Fruit fly (Drosophila melanogaster) whole organism, embryonic: Measurements from ENCODE around the gene CG33791.
A peak's percentile ranks its signal among the peaks of the same experiment; 100 is the strongest.

Experiments
- Abd-B ChIP-seq: fragments of 200-800 bp; sonication (Bioruptor generic); optimal IDR thresholded peaks from 2 replicates; lab custom pipeline; 2018; ENCODE audit warnings: missing biosample characterization, mild to moderate bottlenecking, missing genetic modification characterization, moderate library complexity
- Atf3 ChIP-seq: fragments of 200-800 bp; sonication (Bioruptor generic); optimal IDR thresholded peaks from 3 replicates; lab custom pipeline; 2016; ENCODE audit warnings: missing biosample characterization, missing genetic modification characterization
- B-H2 ChIP-seq: fragments of 200-800 bp; sonication (Bioruptor generic); optimal IDR thresholded peaks from 2 replicates; lab custom pipeline; 2018; ENCODE audit warnings: missing biosample characterization, mild to moderate bottlenecking, missing genetic modification characterization
- CG10366 ChIP-seq: fragments of 200-800 bp; sonication (Bioruptor generic); IDR thresholded peaks from 2 replicates; pipeline ENCODE4 v1.3.6; 2022; ENCODE audit warnings: missing biosample characterization, missing genetic modification characterization
- CG10431 ChIP-seq: fragments of 200-800 bp; sonication (Bioruptor generic); optimal IDR thresholded peaks from 3 replicates; lab custom pipeline; 2018; ENCODE audit warnings: missing biosample characterization, mild to moderate bottlenecking, missing genetic modification characterization
- CG10565 ChIP-seq: fragments of 200-800 bp; sonication (Bioruptor generic); optimal IDR thresholded peaks from 3 replicates; lab custom pipeline; 2016; ENCODE audit warnings: missing biosample characterization, mild to moderate bottlenecking, missing genetic modification characterization
- CG11085 ChIP-seq: fragments of 200-800 bp; sonication (Bioruptor generic); IDR thresholded peaks from 2 replicates; pipeline ENCODE4 v1.3.6; 2022; ENCODE audit warnings: missing biosample characterization, missing genetic modification characterization
- CG11560 ChIP-seq: fragments of 200-800 bp; sonication (Bioruptor generic); IDR thresholded peaks from 3 replicates; pipeline ENCODE4 v1.3.6; 2022; ENCODE audit warnings: missing biosample characterization, missing genetic modification characterization
- CG12391 ChIP-seq: fragments of 200-800 bp; sonication (Bioruptor generic); optimal IDR thresholded peaks from 3 replicates; lab custom pipeline; 2018; ENCODE audit warnings: missing biosample characterization, mild to moderate bottlenecking, missing genetic modification characterization, moderate library complexity
- CG14050 ChIP-seq: fragments of 200-800 bp; sonication (Bioruptor generic); IDR thresholded peaks from 3 replicates; pipeline ENCODE4 v1.3.6; 2022; ENCODE audit warnings: missing biosample characterization, missing genetic modification characterization
- CG14441 ChIP-seq: fragments of 200-800 bp; sonication (Bioruptor generic); IDR thresholded peaks from 2 replicates; pipeline ENCODE4 v1.3.6; 2022; ENCODE audit warnings: missing biosample characterization, missing genetic modification characterization
- CG14860 ChIP-seq: fragments of 200-800 bp; sonication (Bioruptor generic); IDR thresholded peaks from 3 replicates; pipeline ENCODE4 v1.3.6; 2022; ENCODE audit warnings: missing biosample characterization, missing genetic modification characterization; ENCODE audit not compliant: partially characterized antibody
- CG1603 ChIP-seq: fragments of 200-800 bp; sonication (Bioruptor generic); optimal IDR thresholded peaks from 2 replicates; lab custom pipeline; 2019; ENCODE audit warnings: missing biosample characterization, mild to moderate bottlenecking, missing genetic modification characterization, moderate library complexity
- CG16863 ChIP-seq: fragments of 200-800 bp; sonication (Bioruptor generic); optimal IDR thresholded peaks from 3 replicates; lab custom pipeline; 2016; ENCODE audit warnings: missing biosample characterization, missing genetic modification characterization
- CG17328 ChIP-seq: fragments of 200-800 bp; sonication (Bioruptor generic); IDR thresholded peaks from 2 replicates; pipeline ENCODE4 v1.3.6; 2022; ENCODE audit warnings: missing biosample characterization, missing genetic modification characterization
- CG17829 ChIP-seq: fragments of 200-800 bp; optimal IDR thresholded peaks from 2 replicates; lab custom pipeline; 2019; ENCODE audit warnings: missing biosample characterization, mild to moderate bottlenecking, missing genetic modification characterization, moderate library complexity
- CG2129 ChIP-seq: fragments of 200-800 bp; sonication (Bioruptor generic); IDR thresholded peaks from 2 replicates; pipeline ENCODE4 v1.3.6; 2022; ENCODE audit warnings: missing biosample characterization, missing genetic modification characterization; ENCODE audit not compliant: partially characterized antibody
- CG31388 ChIP-seq: fragments of 200-800 bp; sonication (Bioruptor generic); optimal IDR thresholded peaks from 2 replicates; lab custom pipeline; 2016; ENCODE audit warnings: missing biosample characterization, missing genetic modification characterization
- CG34376 ChIP-seq: fragments of 200-800 bp; sonication (Bioruptor generic); optimal IDR thresholded peaks from 2 replicates; lab custom pipeline; 2018; ENCODE audit warnings: missing biosample characterization, mild to moderate bottlenecking, missing genetic modification characterization
- CG4360 ChIP-seq: fragments of 200-800 bp; sonication (Bioruptor generic); IDR thresholded peaks from 2 replicates; pipeline ENCODE4 v1.3.6; 2022; ENCODE audit warnings: missing biosample characterization, missing genetic modification characterization
- CG4404 ChIP-seq: fragments of 200-800 bp; sonication (Bioruptor generic); IDR thresholded peaks from 2 replicates; pipeline ENCODE4 v1.3.6; 2022; ENCODE audit warnings: missing biosample characterization, missing genetic modification characterization
- CG7271 ChIP-seq: fragments of 200-800 bp; sonication (Bioruptor generic); optimal IDR thresholded peaks from 2 replicates; lab custom pipeline; 2018; ENCODE audit warnings: missing biosample characterization, mild to moderate bottlenecking, missing genetic modification characterization, moderate library complexity
- CG7556 ChIP-seq: fragments of 200-800 bp; sonication (Bioruptor generic); optimal IDR thresholded peaks from 2 replicates; lab custom pipeline; 2017; ENCODE audit warnings: missing biosample characterization, mild to moderate bottlenecking, missing genetic modification characterization
- CG8478 ChIP-seq: fragments of >200 bp; optimal IDR thresholded peaks from 2 replicates; lab custom pipeline; 2018
- Dip3 ChIP-seq: fragments of 200-800 bp; sonication (Bioruptor generic); optimal IDR thresholded peaks from 3 replicates; lab custom pipeline; 2016; ENCODE audit warnings: missing biosample characterization, missing genetic modification characterization
- Fer1 ChIP-seq: fragments of 200-800 bp; sonication (Bioruptor generic); optimal IDR thresholded peaks from 2 replicates; lab custom pipeline; 2017; ENCODE audit warnings: missing biosample characterization, mild to moderate bottlenecking, missing genetic modification characterization
- HHEX ChIP-seq: fragments of 200-800 bp; sonication (Bioruptor generic); optimal IDR thresholded peaks from 3 replicates; lab custom pipeline; 2017; ENCODE audit warnings: missing biosample characterization, mild to moderate bottlenecking, missing genetic modification characterization, missing genetic modification reagents
- HLHmδ ChIP-seq: fragments of 200-800 bp; sonication (Bioruptor generic); optimal IDR thresholded peaks from 2 replicates; lab custom pipeline; 2018; ENCODE audit warnings: missing biosample characterization, mild to moderate bottlenecking, missing genetic modification characterization, moderate library complexity
- HmgZ ChIP-seq: fragments of 200-800 bp; sonication (Bioruptor generic); optimal IDR thresholded peaks from 2 replicates; lab custom pipeline; 2018; ENCODE audit warnings: missing biosample characterization, mild to moderate bottlenecking, missing genetic modification characterization
- Hr51 ChIP-seq, 2 experiments: fragments of 200-800 bp; sonication (Bioruptor generic); optimal IDR thresholded peaks; 2 replicates in 1 of 2; 3 replicates in 1 of 2; lab custom pipeline; 2016 to 2018; ENCODE audit warnings: missing biosample characterization in 2 of 2, missing genetic modification characterization in 2 of 2, mild to moderate bottlenecking in 1 of 2, moderate library complexity in 1 of 2
- Lpt ChIP-seq: fragments of >200 bp; optimal IDR thresholded peaks from 2 replicates; lab custom pipeline; 2018; ENCODE audit warnings: missing biosample characterization, missing genetic modification characterization
- Side ChIP-seq: fragments of 200-800 bp; sonication (Bioruptor generic); optimal IDR thresholded peaks from 2 replicates; lab custom pipeline; 2016; ENCODE audit warnings: missing biosample characterization, missing genetic modification characterization
- ase ChIP-seq: fragments of 200-800 bp; sonication (Bioruptor generic); IDR thresholded peaks from 3 replicates; pipeline ENCODE4 v1.3.6; 2022; ENCODE audit warnings: missing biosample characterization, missing genetic modification characterization
- az2 ChIP-seq: fragments of 200-800 bp; sonication (Bioruptor generic); optimal IDR thresholded peaks from 3 replicates; lab custom pipeline; 2016; ENCODE audit warnings: missing biosample characterization, missing genetic modification characterization
- fd64A ChIP-seq: fragments of 200-800 bp; sonication (Bioruptor generic); optimal IDR thresholded peaks from 3 replicates; lab custom pipeline; 2018; ENCODE audit warnings: missing biosample characterization, mild to moderate bottlenecking, missing genetic modification characterization
- ftz-f1 ChIP-seq: fragments of 200-800 bp; sonication (Bioruptor generic); optimal IDR thresholded peaks from 2 replicates; lab custom pipeline; 2016; ENCODE audit warnings: missing biosample characterization, missing genetic modification characterization
- hth ChIP-seq: fragments of >200 bp; optimal IDR thresholded peaks from 2 replicates; lab custom pipeline; 2017; ENCODE audit warnings: inconsistent platforms
- jigr1 ChIP-seq: fragments of 200-800 bp; sonication (Bioruptor generic); IDR thresholded peaks from 3 replicates; pipeline ENCODE4 v1.3.6; 2022; ENCODE audit warnings: missing biosample characterization, missing genetic modification characterization
- nerfin-1 ChIP-seq: fragments of 200-800 bp; sonication (Bioruptor generic); optimal IDR thresholded peaks from 3 replicates; lab custom pipeline; 2019; ENCODE audit warnings: missing biosample characterization, mild to moderate bottlenecking, missing genetic modification characterization, moderate library complexity
- nmo ChIP-seq: fragments of 200-800 bp; sonication (Bioruptor generic); optimal IDR thresholded peaks from 2 replicates; lab custom pipeline; 2018; ENCODE audit warnings: missing biosample characterization, mild to moderate bottlenecking, missing genetic modification characterization, moderate library complexity
- otp ChIP-seq: fragments of 200-800 bp; sonication (Bioruptor generic); IDR thresholded peaks from 3 replicates; pipeline ENCODE4, ENCODE4 v1.3.6; 2022; ENCODE audit warnings: missing biosample characterization, missing genetic modification characterization
- pho ChIP-seq: fragments of 200-800 bp; sonication (Bioruptor generic); optimal IDR thresholded peaks from 2 replicates; lab custom pipeline; 2016; ENCODE audit warnings: missing biosample characterization, missing genetic modification characterization
- ro ChIP-seq: fragments of 200-800 bp; sonication (Bioruptor generic); IDR thresholded peaks from 2 replicates; pipeline ENCODE4 v1.3.6; 2022; ENCODE audit warnings: missing biosample characterization, missing genetic modification characterization
- run ChIP-seq: fragments of 200-800 bp; sonication (Bioruptor generic); optimal IDR thresholded peaks from 3 replicates; lab custom pipeline; 2018; ENCODE audit warnings: missing biosample characterization, mild to moderate bottlenecking, missing genetic modification characterization
- salm ChIP-seq: fragments of 200-800 bp; sonication (Bioruptor generic); optimal IDR thresholded peaks from 2 replicates; lab custom pipeline; 2018; ENCODE audit warnings: missing biosample characterization, mild to moderate bottlenecking, missing genetic modification characterization
- sc ChIP-seq, 3 experiments: fragments of >200 bp in 2 of 3; fragments of 200-800 bp in 1 of 3; sonication (Bioruptor generic) in 1 of 3; optimal IDR thresholded peaks; 2 replicates in 2 of 3; 3 replicates in 1 of 3; lab custom pipeline; 2017; ENCODE audit warnings: mild to moderate bottlenecking in 1 of 3, missing biosample characterization in 1 of 3, missing genetic modification characterization in 1 of 3, missing genetic modification reagents in 1 of 3
- ttk ChIP-seq: fragments of 200-800 bp; sonication (Bioruptor generic); IDR thresholded peaks from 2 replicates; pipeline ENCODE4 v2.1.2; 2022; ENCODE audit warnings: missing biosample characterization, missing genetic modification characterization
- tx ChIP-seq: fragments of 200-800 bp; sonication (Bioruptor generic); optimal IDR thresholded peaks from 2 replicates; lab custom pipeline; 2016; ENCODE audit warnings: missing biosample characterization, missing genetic modification characterization
- usp ChIP-seq: fragments of >200 bp; optimal IDR thresholded peaks from 2 replicates; lab custom pipeline; 2017; ENCODE audit warnings: missing biosample characterization, missing genetic modification characterization
- wek ChIP-seq: fragments of 200-800 bp; sonication (Bioruptor generic); optimal IDR thresholded peaks from 3 replicates; lab custom pipeline; 2018; ENCODE audit warnings: missing biosample characterization, mild to moderate bottlenecking, missing genetic modification characterization, moderate library complexity

Gene CG33791

DNA sequence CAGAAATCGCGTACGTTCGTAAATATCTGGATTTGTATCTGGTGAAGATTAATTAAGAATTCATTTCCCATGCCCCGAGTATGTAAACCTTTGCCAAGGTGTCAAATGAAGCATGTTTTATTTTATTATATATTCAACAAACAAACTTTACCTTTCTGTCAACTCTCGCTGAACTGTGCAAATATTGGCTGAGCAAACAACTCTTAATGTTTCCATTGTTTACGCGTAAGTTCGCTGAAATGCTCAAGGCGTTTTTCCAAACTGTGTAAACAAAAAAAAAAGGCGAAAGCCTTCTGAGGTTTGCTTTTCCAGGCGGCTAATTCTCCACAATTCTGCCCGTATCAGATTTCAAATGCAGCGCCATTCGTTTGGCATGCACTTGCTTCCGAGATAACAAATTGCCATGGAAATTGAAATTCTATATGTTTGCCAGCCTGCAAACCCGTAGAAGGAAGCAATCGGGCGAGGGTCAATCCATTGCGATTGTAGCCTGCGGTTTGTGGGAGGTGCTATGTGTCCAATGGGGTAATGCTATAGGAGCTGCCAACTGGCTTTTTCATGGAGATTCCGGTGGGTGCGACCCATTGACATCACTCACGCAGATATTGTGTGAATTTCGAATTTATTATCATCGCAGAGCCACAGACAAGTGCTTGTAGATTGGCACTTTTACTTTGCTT, 10.9 kb upstream of the CG33791 start (continued):
- TF ChIP-seq CG16863 (GFP tag; lab: Kevin White, UChicago) (no peak), CG7271 (no peak), az2 (GFP tag; lab: Kevin White, UChicago) (no peak), Fer1 (GFP tag; lab: Kevin White, UChicago) (peak; percentile 92), CG1603 (tag; lab: Kevin White, UChicago) (no peak), run (peak; percentile 13), CG8478 (lab: Kevin White, UChicago) (no peak), HmgZ (tag; lab: Kevin White, UChicago) (peak; percentile 79), nerfin-1 (peak; percentile 26), pho (GFP tag; lab: Kevin White, UChicago) (peak; percentile 82), jigr1 (GFP tag; lab: Robert Waterston, UW) (no peak), Abd-B (no peak), Lpt (GFP tag; lab: Kevin White, UChicago) (no peak), hth (lab: Kevin White, UChicago) (no peak), CG11085 (GFP tag; lab: Robert Waterston, UW) (peak; percentile 55; the same call in 1 of the 2 replicates), CG14860 (no peak), nmo (GFP tag; lab: Kevin White, UChicago) (no peak), otp (0 out of 3 replicates have a peak, but pooled peaks have one; percentile 9), Dip3 (GFP tag; lab: Kevin White, UChicago) (peak; percentile 84), tx (GFP tag; lab: Kevin White, UChicago) (peak; percentile 19), CG7556 (GFP tag; lab: Kevin White, UChicago) (peak; percentile 65), CG31388 (GFP tag; lab: Kevin White, UChicago) (peak; percentile 16), CG10431 (GFP tag; lab: Kevin White, UChicago) (no peak), CG14050 (GFP tag; lab: Robert Waterston, UW) (peak; percentile 49; the same call in 2 of the 3 replicates), ro (GFP tag; lab: Robert Waterston, UW) (no peak), CG14441 (GFP tag; lab: Robert Waterston, UW) (no peak; the same call in 1 of the 2 replicates), Hr51 (GFP tag; optimal IDR thresholded peaks at IDR 0.05; lab: Kevin White, UChicago) (peak in 1 of 2 experiments; percentile 59), sc (optimal IDR thresholded peaks at IDR 0.05; lab: Kevin White, UChicago) (no peak), sc (GFP tag; optimal IDR thresholded peaks at IDR 0.05; lab: Kevin White, UChicago) (no peak), CG11560 (no peak), HLHmδ (GFP tag; lab: Kevin White, UChicago) (no peak), CG10565 (GFP tag; lab: Kevin White, UChicago) (no peak), CG2129 (GFP tag; lab: Robert Waterston, UW) (no peak), CG17328 (GFP tag; lab: Robert Waterston, UW) (no peak), salm (tag; lab: Kevin White, UChicago) (peak; percentile 27), ttk (GFP tag; lab: Robert Waterston, UW) (no peak), B-H2 (GFP tag; lab: Kevin White, UChicago) (no peak), fd64A (GFP tag; lab: Kevin White, UChicago) (peak; percentile 51), wek (GFP tag; lab: Kevin White, UChicago) (peak; percentile 65), HHEX (GFP tag; lab: Kevin White, UChicago) (peak; percentile 91), CG4360 (no peak), usp (GFP tag; lab: Kevin White, UChicago) (no peak), CG34376 (GFP tag; lab: Kevin White, UChicago) (peak; percentile 83), CG12391 (tag; lab: Kevin White, UChicago) (peak; percentile 28), CG17829 (tag; lab: Kevin White, UChicago) (no peak), CG10366 (no peak), ftz-f1 (peak; percentile 32), Atf3 (GFP tag; lab: Kevin White, UChicago) (no peak), Side (GFP tag; lab: Kevin White, UChicago) (peak; percentile 54), CG4404 (GFP tag; lab: Robert Waterston, UW) (no peak), ase (no peak; the same call in 2 of the 3 replicates)
